Worm (Caenorhabditis elegans) whole organism, L4/young adult: Measurements from ENCODE around the gene K07F5.6.

Source experiments
- W03F9.2 ChIP-seq: fragments of 150-350 bp; optimal IDR thresholded peaks from 2 replicates; lab custom pipeline; 2014; ENCODE audit warnings: missing biosample characterization, missing genetic modification characterization
- dao-5 ChIP-seq: sonication (generic microtip); optimal IDR thresholded peaks from 2 replicates; lab custom pipeline; 2016; ENCODE audit warnings: missing genotype, missing genetic modification characterization, moderate library complexity, missing compliant biosample characterization
- him-1 ChIP-seq: sonication (generic microtip); optimal IDR thresholded peaks from 2 replicates; lab custom pipeline; 2016; ENCODE audit warnings: missing genotype, missing genetic modification reagents, missing genetic modification characterization, missing compliant biosample characterization

Gene K07F5.6

ce11 chrIV:9866865-9867264, 20.4 kb upstream of the K07F5.6 start:
- no peak for TF ChIP-seq him-1 (tag; lab: Kevin White, UChicago)
- no peak for TF ChIP-seq W03F9.2 (tag; lab: Kevin White, UChicago)
- TF ChIP-seq dao-5 (tag; lab: Kevin White, UChicago) = no peak

DNA sequence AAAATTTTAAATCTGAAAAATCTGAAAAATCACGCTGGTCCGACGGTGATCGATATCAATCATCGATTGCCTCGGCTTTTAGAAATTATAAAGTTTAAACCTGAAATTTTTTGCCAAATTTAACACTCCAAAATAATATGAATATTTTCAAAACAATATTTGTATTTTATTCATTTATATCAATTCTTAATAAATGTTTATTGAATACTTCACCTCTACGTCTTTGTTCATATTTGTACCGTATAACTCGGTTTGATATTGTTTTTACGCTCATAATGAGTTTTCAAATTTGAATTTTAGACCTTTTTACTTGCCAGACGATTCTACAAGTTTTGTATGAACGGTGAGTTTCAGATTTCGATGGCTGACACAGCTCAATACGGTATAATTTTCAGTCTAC, 18.3 kb upstream of the K07F5.6 start, which contains the start of the genes K07F5.15 and K07F5.22:
K07F5.15 (plus strand) TSS at position 301 of the 400 bp plus-strand sequence.
K07F5.22 (plus strand) TSS at position 301 of the 400 bp plus-strand sequence.
- TF ChIP-seq dao-5 (tag; lab: Kevin White, UChicago) (no peak), him-1 (tag; lab: Kevin White, UChicago) (no peak), W03F9.2 (tag; lab: Kevin White, UChicago) (no peak)

ce11 chrIV:9863817-9864216, 17.3 kb upstream of the K07F5.6 start, which contains the start of gene K07F5.16:
TSS of gene K07F5.16 (plus strand) at chrIV:9864117.
- TF ChIP-seq W03F9.2 (tag; lab: Kevin White, UChicago) = no peak
- no peak for TF ChIP-seq dao-5 (tag; lab: Kevin White, UChicago)
- no peak for TF ChIP-seq him-1 (tag; lab: Kevin White, UChicago)

DNA sequence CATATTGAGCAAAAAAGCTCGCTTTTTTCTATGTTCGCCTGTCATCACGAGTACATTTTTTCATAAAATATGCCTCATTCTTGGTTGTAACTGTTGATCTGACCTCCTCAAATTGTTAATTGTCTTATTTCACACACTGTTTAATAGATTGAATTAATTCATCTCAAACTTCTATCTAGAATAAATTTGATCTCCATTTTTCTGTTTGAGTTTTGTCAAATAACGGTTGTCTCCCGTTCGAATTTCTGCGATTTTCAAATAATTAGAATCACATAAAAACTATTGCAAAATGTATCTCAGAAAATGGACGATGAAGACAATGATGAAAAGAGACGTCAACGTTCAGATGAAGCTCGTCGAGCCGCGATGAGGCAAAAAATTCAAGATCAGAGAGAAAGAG, 15.4 kb upstream of the K07F5.6 start, which contains the start of gene K07F5.14:
K07F5.14 (plus strand) TSS at position 301 of the 400 bp plus-strand sequence.
- TF ChIP-seq dao-5 (tag; lab: Kevin White, UChicago) (no peak), him-1 (tag; lab: Kevin White, UChicago) (no peak), W03F9.2 (tag; lab: Kevin White, UChicago) (no peak)

DNA sequence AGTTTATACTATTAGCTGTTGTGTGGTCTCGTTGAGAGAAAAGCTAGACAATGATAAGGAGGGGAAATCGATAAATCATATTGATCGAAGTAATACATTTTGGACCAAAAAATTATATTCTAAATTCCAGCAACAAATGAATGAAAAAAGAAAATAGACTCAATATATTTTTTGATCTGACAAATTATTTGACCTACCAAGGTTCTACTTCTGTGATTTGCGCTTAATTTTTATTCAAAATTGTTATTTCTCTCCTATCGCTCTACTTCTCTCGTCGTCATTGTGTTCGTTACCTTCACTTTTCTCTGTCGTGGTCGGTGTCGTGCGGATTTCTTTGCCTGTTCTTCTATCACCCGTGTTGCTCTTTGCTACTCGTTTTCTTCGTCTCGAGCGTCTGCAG, 12.5 kb upstream of the K07F5.6 start:
- TF ChIP-seq W03F9.2 (tag; lab: Kevin White, UChicago) (no peak), dao-5 (tag; lab: Kevin White, UChicago) (no peak), him-1 (tag; lab: Kevin White, UChicago) (no peak)

DNA sequence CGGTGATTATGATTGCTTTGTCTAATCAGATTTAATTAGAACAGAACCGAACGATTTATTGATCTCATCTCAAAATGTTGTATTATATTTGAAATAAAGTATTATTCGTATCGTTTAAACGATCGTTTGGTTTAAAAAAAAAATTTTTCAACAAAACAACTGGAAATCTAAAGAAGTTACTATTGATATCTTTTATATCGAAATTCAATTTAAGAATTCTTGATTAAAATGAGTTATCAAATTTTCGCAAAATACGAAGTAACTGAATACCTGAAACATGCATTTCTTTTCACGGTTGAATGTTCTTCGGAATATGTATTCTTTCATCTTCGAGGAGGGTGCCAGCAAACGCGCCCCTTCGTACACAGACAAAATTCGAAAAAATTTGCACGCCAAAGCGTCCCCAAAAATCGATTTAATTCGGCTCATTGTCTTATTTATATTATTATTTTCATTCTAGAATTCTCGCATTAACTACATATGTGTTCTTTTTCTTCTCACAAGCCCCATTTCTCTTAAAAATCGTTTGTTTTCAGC, 11.5 kb upstream of the K07F5.6 start, which contains the start of gene npp-1:
npp-1 (plus strand) TSS at position 537 of the 537 bp plus-strand sequence.
- peak; percentile 75 for TF ChIP-seq W03F9.2 (tag; lab: Kevin White, UChicago)
- no peak for TF ChIP-seq dao-5 (tag; lab: Kevin White, UChicago)

DNA sequence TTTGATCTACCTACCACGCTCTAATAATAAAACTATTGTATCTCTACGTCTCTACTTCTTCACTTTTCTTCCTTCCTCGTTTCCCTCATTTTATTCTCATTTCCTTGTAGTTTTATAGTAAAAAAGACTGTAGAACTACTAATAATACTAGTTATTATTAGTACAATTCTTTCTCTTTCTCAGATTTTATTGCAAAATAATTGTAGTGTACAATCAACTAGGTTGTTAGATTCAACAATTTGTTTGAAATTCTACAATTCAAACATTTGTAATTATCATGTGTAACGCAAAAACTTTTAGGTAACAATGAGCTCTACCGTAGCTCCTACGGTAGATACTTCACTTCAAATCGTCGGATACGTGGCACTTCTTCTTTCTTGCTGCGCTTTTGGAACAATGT, 9.2 kb upstream of the K07F5.6 start, which contains the start of gene K07F5.12:
K07F5.12 (plus strand) TSS at position 301 of the 400 bp plus-strand sequence.
- TF ChIP-seq W03F9.2 (tag; lab: Kevin White, UChicago) (no peak), him-1 (tag; lab: Kevin White, UChicago) (no peak), dao-5 (tag; lab: Kevin White, UChicago) (no peak)

DNA sequence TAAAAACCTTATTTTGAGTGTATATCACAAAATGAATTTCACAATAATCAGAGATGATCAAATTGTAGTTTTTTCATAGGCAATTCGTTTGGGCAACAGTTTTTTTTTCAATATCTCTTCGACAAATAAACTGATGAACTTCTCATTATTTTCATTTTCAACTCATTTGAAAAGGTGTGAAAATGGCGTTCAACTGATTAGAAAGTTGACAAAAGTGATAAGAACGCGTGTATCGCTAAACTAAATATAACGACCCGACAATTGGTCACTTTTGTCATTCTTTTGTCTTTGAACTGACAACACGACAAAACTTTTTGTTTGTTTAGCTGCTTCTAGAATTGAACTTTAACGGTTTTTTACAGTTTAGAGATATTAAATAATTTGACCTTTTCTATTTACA, 8.5 kb upstream of the K07F5.6 start:
- no peak for TF ChIP-seq dao-5 (tag; lab: Kevin White, UChicago)
- no peak for TF ChIP-seq W03F9.2 (tag; lab: Kevin White, UChicago)
- TF ChIP-seq him-1 (tag; lab: Kevin White, UChicago) = no peak

ce11 chrIV:9852818-9853466, 6.5 kb upstream of the K07F5.6 start:
- TF ChIP-seq dao-5 (tag; lab: Kevin White, UChicago) (no peak), W03F9.2 (tag; lab: Kevin White, UChicago) (no peak), him-1 (tag; lab: Kevin White, UChicago) (no peak)

- TF ChIP-seq him-1 (tag; lab: Kevin White, UChicago) (no peak), W03F9.2 (tag; lab: Kevin White, UChicago) (no peak), dao-5 (tag; lab: Kevin White, UChicago) (no peak)
Measured at ce11 chrIV:9852250-9852649, 5.8 kb upstream of the K07F5.6 start, which contains the start of gene ssq-1. TSS of gene ssq-1 (plus strand) at chrIV:9852550.

DNA sequence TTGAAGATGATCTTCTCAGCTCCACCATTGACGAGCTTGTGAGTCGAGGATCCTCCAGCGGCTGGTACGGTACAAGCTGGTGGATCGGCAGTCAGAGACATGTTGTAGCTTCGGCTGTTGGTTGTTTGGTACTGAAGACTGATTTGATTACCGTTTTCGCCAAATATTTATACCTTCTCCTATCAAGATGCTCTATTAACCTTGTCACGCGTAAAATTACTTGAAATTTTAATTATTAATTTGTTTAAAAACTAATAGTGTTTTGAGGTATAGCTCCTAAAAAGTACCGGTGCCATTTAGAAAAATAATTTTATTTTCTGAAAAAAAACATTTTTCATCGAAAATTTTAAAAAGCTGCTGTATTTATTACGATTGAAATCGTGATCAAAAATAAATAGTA, 4.5 kb upstream of the K07F5.6 start, which contains the start of gene ssp-10:
ssp-10 (minus strand) TSS at position 101 of the 400 bp plus-strand sequence.
- no peak for TF ChIP-seq dao-5 (tag; lab: Kevin White, UChicago)
- no peak for TF ChIP-seq W03F9.2 (tag; lab: Kevin White, UChicago)
- no peak for TF ChIP-seq him-1 (tag; lab: Kevin White, UChicago)

- TF ChIP-seq him-1 (tag; lab: Kevin White, UChicago) = no peak
- TF ChIP-seq W03F9.2 (tag; lab: Kevin White, UChicago) = no peak
- TF ChIP-seq dao-5 (tag; lab: Kevin White, UChicago) = no peak
Measured at ce11 chrIV:9849624-9850023, 3.1 kb upstream of the K07F5.6 start, which contains the start of gene K07F5.8. TSS of gene K07F5.8 (minus strand) at chrIV:9849724.

ce11 chrIV:9848075-9848474, 1.6 kb upstream of the K07F5.6 start, which contains the start of gene K07F5.7:
TSS of gene K07F5.7 (minus strand) at chrIV:9848175.
- no peak for TF ChIP-seq dao-5 (tag; lab: Kevin White, UChicago)
